Worm (Caenorhabditis elegans) whole organism, midembryonic: ENCODE measurements around the gene dsl-4.

Source experiments
- flt-1 ChIP-seq: fragments of 200-800 bp; sonication (Bioruptor generic); IDR thresholded peaks from 2 replicates; pipeline ENCODE4 v1.3.6; 2022; ENCODE audit warnings: missing genetic modification characterization, missing compliant biosample characterization
- klf-2 ChIP-seq: fragments of 200-800 bp; sonication (Bioruptor generic); conservative IDR thresholded peaks from 2 replicates; pipeline ENCODE4 v1.3.6; 2022; ENCODE audit warnings: missing genetic modification reagents, missing genetic modification characterization, missing compliant biosample characterization
- med-1 ChIP-seq: sonication (generic microtip); optimal IDR thresholded peaks from 2 replicates; lab custom pipeline; 2017; ENCODE audit warnings: missing genetic modification characterization, mild to moderate bottlenecking, missing compliant biosample characterization, antibody characterized with exemption, missing genetic modification reagents; ENCODE audit not compliant: insufficient read depth
- tab-1 ChIP-seq: fragments of 200-800 bp; sonication (Bioruptor generic); IDR thresholded peaks from 2 replicates; pipeline ENCODE4 v1.3.6; 2022; ENCODE audit warnings: missing genetic modification characterization, missing compliant biosample characterization
- ztf-29 ChIP-seq: fragments of 200-800 bp; sonication (Bioruptor generic); IDR thresholded peaks from 2 replicates; pipeline ENCODE4 v1.3.6; 2022; ENCODE audit warnings: missing genetic modification reagents, missing genetic modification characterization, missing compliant biosample characterization

DNA sequence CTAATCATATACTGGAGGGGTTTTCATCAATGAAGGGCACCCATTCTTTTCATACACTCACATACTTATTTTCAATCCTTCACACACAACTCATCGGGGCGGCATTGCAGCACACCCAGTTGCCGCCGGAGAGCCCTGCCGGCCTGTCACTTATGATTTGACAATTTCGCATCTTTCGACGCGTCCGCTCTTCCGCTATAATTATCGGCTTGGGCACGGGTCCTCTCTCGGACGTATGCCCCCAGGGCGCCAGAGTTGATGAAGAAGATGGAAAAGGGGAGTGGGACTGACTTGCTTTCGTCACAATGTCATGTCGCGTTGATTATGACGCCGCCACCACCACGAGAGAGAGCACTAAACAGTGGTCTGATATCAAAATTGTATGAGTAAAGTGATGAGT lies 45.8 kb upstream of the dsl-4 start:
- no peak for TF ChIP-seq klf-2 (GFP tag; lab: Robert Waterston, UW)
- TF ChIP-seq med-1 (GFP tag; lab: Kevin White, UChicago): no peak
- TF ChIP-seq flt-1 (GFP tag; lab: Robert Waterston, UW): no peak
- TF ChIP-seq tab-1 (GFP tag; lab: Robert Waterston, UW): no peak
- no peak for TF ChIP-seq ztf-29 (GFP tag; lab: Robert Waterston, UW)
